Worm (Caenorhabditis elegans): ENCODE results near the gene Y40C7B.4.

The Y40C7B.4 gene

ce11 chrX:17294019-17294418 is 37.4 kb upstream of the Y40C7B.4 start:
- TF ChIP-seq ceh-83 (GFP tag; optimal IDR thresholded peaks at IDR 0.05), result no peak
- no peak for TF ChIP-seq nhr-237 (tag; optimal IDR thresholded peaks at IDR 0.05)
- no peak for TF ChIP-seq zip-8 (tag; optimal IDR thresholded peaks at IDR 0.05)
- no peak for TF ChIP-seq nhr-76 (tag; optimal IDR thresholded peaks at IDR 0.05)
- no peak for TF ChIP-seq blmp-1 (tag; optimal IDR thresholded peaks at IDR 0.05)
- no peak for TF ChIP-seq elt-3 (tag; optimal IDR thresholded peaks at IDR 0.05)
- no peak for TF ChIP-seq ham-2 (GFP tag; optimal IDR thresholded peaks at IDR 0.05)
- no peak for TF ChIP-seq mep-1 (tag; optimal IDR thresholded peaks at IDR 0.05)
- TF ChIP-seq lin-32 (GFP tag; optimal IDR thresholded peaks at IDR 0.05), result no peak
- TF ChIP-seq flh-1 (GFP tag; optimal IDR thresholded peaks at IDR 0.05), result no peak
- no peak for TF ChIP-seq bed-3 (GFP tag; optimal IDR thresholded peaks at IDR 0.05)
- no peak for TF ChIP-seq unc-39 (tag; optimal IDR thresholded peaks at IDR 0.05)
- TF ChIP-seq mab-5 (tag; optimal IDR thresholded peaks at IDR 0.05), result no peak
- TF ChIP-seq sem-2 (GFP tag; optimal IDR thresholded peaks at IDR 0.05), result no peak
- no peak for TF ChIP-seq ztf-11 (tag; optimal IDR thresholded peaks at IDR 0.05)
- no peak for TF ChIP-seq cnd-1 (tag; optimal IDR thresholded peaks at IDR 0.05)
- no peak for TF ChIP-seq nhr-2 (tag; optimal IDR thresholded peaks at IDR 0.05)

DNA sequence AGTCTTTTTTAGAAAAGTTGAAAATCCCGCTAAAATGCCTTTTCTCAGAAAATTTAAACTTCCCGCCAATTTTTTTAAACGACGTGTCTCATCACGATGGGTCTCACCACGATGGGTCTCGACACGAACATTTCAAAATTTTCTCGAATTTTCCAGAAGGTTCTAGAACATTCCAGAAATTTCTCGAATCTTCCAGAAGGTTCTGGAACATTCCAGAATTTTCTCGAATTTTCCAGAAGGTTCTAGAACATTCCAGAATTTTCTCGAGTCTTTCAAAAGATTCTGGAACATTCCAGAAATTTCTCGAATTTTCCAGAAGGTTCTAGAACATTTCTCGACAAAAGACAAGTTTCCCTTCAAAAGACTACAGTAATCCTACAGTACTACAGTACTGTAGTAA is 31.8 kb upstream of the Y40C7B.4 start:
- TF ChIP-seq sem-2 (GFP tag; optimal IDR thresholded peaks at IDR 0.05), result peak; percentile 55
- TF ChIP-seq unc-120 (tag; optimal IDR thresholded peaks at IDR 0.05; ENCODE audit: poor library complexity, severe bottlenecking), result no peak
- TF ChIP-seq ceh-83 (GFP tag; optimal IDR thresholded peaks at IDR 0.05), result peak; percentile 87
- no peak for TF ChIP-seq mls-2 (tag; optimal IDR thresholded peaks at IDR 0.05)
- no peak for TF ChIP-seq bed-3 (GFP tag; optimal IDR thresholded peaks at IDR 0.05)
- TF ChIP-seq blmp-1 (tag; optimal IDR thresholded peaks at IDR 0.05), result no peak

DNA sequence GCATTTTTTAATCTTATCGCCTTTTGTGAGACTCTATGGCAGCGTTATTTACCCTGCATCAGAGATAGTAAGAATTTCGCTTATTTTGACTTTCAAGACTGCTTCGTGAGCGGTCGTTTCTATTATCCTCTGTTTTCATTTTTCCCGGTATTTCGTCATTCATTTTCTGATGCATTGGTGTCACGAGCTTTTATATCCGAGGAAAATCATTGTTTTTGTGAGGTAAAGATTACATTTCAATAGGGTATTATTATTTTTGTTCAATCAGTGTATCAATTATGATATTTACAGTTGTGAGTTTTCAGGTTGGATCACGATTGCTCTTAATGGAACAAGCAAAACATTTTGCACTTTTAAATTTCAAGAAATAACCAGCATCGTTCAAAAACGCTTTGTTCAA is 9.3 kb downstream of the Y40C7B.4 start:
- TF ChIP-seq ces-1 (GFP tag; optimal IDR thresholded peaks at IDR 0.05) (no peak), bed-3 (GFP tag; optimal IDR thresholded peaks at IDR 0.05) (no peak), unc-120 (tag; optimal IDR thresholded peaks at IDR 0.05; ENCODE audit: poor library complexity, severe bottlenecking) (no peak), ceh-39 (tag; optimal IDR thresholded peaks at IDR 0.05) (no peak), nhr-76 (tag; optimal IDR thresholded peaks at IDR 0.05) (no peak), nhr-28 (tag; optimal IDR thresholded peaks at IDR 0.05) (no peak), ceh-83 (GFP tag; optimal IDR thresholded peaks at IDR 0.05) (no peak), M03D4.4 (tag; optimal IDR thresholded peaks at IDR 0.05) (no peak), elt-1 (tag; optimal IDR thresholded peaks at IDR 0.05; ENCODE audit: borderline replicate concordance, insufficient read depth) (no peak), ham-2 (GFP tag; optimal IDR thresholded peaks at IDR 0.05) (no peak), snpc-4 (tag; optimal IDR thresholded peaks at IDR 0.05) (no peak), lsy-2 (tag; optimal IDR thresholded peaks at IDR 0.05) (no peak), mep-1 (tag; optimal IDR thresholded peaks at IDR 0.05) (no peak), nhr-2 (tag; optimal IDR thresholded peaks at IDR 0.05) (no peak), sem-2 (GFP tag; optimal IDR thresholded peaks at IDR 0.05) (no peak), nhr-12 (tag; optimal IDR thresholded peaks at IDR 0.05) (no peak), cnd-1 (tag; optimal IDR thresholded peaks at IDR 0.05) (no peak)

- no peak for TF ChIP-seq blmp-1 (tag; optimal IDR thresholded peaks at IDR 0.05)
- TF ChIP-seq nhr-28 (tag; optimal IDR thresholded peaks at IDR 0.05), result no peak
- TF ChIP-seq drap-1 (GFP tag; optimal IDR thresholded peaks at IDR 0.05), result no peak
- TF ChIP-seq mep-1 (tag; optimal IDR thresholded peaks at IDR 0.05), result no peak
- TF ChIP-seq ztf-11 (tag; optimal IDR thresholded peaks at IDR 0.05), result no peak
These were observed 13.5 kb downstream of the Y40C7B.4 start, which contains the start of gene T25G12.13 for ce11 chrX:17243053-17243452. TSS of gene T25G12.13 (plus strand) at chrX:17243353.

- TF ChIP-seq drap-1 (GFP tag; optimal IDR thresholded peaks at IDR 0.05) (no peak), pha-4 (tag; optimal IDR thresholded peaks at IDR 0.05) (no peak), M03D4.4 (tag; optimal IDR thresholded peaks at IDR 0.05) (no peak), sptf-1 (tag; optimal IDR thresholded peaks at IDR 0.05) (no peak), elt-1 (tag; optimal IDR thresholded peaks at IDR 0.05; ENCODE audit: borderline replicate concordance, insufficient read depth) (no peak), unc-120 (tag; optimal IDR thresholded peaks at IDR 0.05; ENCODE audit: poor library complexity, severe bottlenecking) (no peak), unc-39 (tag; optimal IDR thresholded peaks at IDR 0.05) (no peak), ceh-43 (GFP tag; optimal IDR thresholded peaks at IDR 0.05) (no peak), ceh-83 (GFP tag; optimal IDR thresholded peaks at IDR 0.05) (no peak), mls-2 (tag; optimal IDR thresholded peaks at IDR 0.05) (no peak), unc-62 (GFP tag; optimal IDR thresholded peaks at IDR 0.05) (no peak), nhr-12 (tag; optimal IDR thresholded peaks at IDR 0.05) (no peak), nhr-76 (tag; optimal IDR thresholded peaks at IDR 0.05) (no peak), bed-3 (GFP tag; optimal IDR thresholded peaks at IDR 0.05) (no peak), lsy-2 (tag; optimal IDR thresholded peaks at IDR 0.05) (no peak), lin-13 (tag; optimal IDR thresholded peaks at IDR 0.05) (no peak), mab-5 (tag; optimal IDR thresholded peaks at IDR 0.05) (no peak), ztf-11 (tag; optimal IDR thresholded peaks at IDR 0.05) (no peak), lin-32 (GFP tag; optimal IDR thresholded peaks at IDR 0.05) (no peak)
These were observed 19.1 kb downstream of the Y40C7B.4 start, which contains the start of gene T25G12.11 for ce11 chrX:17237439-17237838. TSS of gene T25G12.11 (minus strand) at chrX:17237539.
